1 fruit fly cellular context compared by ENCODE assay signal in genomic region chr3L:1349942-1350923, dm6.
TF ChIP-seq lines count a peak whose summit lies in the region.

No protein-coding gene starts in this region.

TF ChIP-seq in whole organism, embryonic, 481 proteins besides CTCF, POLR2A, EP300 and RAD21 (continued from another document and continues in another):
- TF ChIP-seq Optix (GFP tag; IDR thresholded peaks at IDR 0.05; lab: Robert Waterston, UW) (no peak), gce (GFP tag; IDR thresholded peaks at IDR 0.05; lab: Robert Waterston, UW) (no peak), Hey (tag; optimal IDR thresholded peaks at IDR 0.05; lab: Kevin White, UChicago) (no peak), Fer1 (GFP tag; optimal IDR thresholded peaks at IDR 0.05; lab: Kevin White, UChicago) (no peak), CG3838 (GFP tag; optimal IDR thresholded peaks at IDR 0.05; lab: Kevin White, UChicago) (no peak), Mes4 (GFP tag; optimal IDR thresholded peaks at IDR 0.05; lab: Kevin White, UChicago) (no peak), twi (tag; optimal IDR thresholded peaks at IDR 0.05; lab: Kevin White, UChicago) (no peak), CG11723 (GFP tag; optimal IDR thresholded peaks at IDR 0.05; lab: Kevin White, UChicago) (no peak), lab (GFP tag; optimal IDR thresholded peaks at IDR 0.05; lab: Kevin White, UChicago) (peak; percentile 44), CG32532 (GFP tag; IDR thresholded peaks at IDR 0.05; lab: Robert Waterston, UW) (peak; percentile 34), gro (GFP tag; optimal IDR thresholded peaks at IDR 0.05; lab: Kevin White, UChicago) (peak; percentile 34), bab2 (GFP tag; optimal IDR thresholded peaks at IDR 0.05; lab: Kevin White, UChicago) (peak; percentile 13), wor (GFP tag; IDR thresholded peaks at IDR 0.05; lab: Robert Waterston, UW) (no peak), lbe (GFP tag; optimal IDR thresholded peaks at IDR 0.05; lab: Kevin White, UChicago) (peak; percentile 47), pzg (GFP tag; optimal IDR thresholded peaks at IDR 0.05; lab: Kevin White, UChicago) (peak; percentile 85), exex (tag; optimal IDR thresholded peaks at IDR 0.05; lab: Kevin White, UChicago) (no peak), Doc2 (GFP tag; IDR thresholded peaks at IDR 0.05; lab: Robert Waterston, UW) (no peak), toy (GFP tag; IDR thresholded peaks at IDR 0.05; lab: Robert Waterston, UW) (no peak), fd3F (GFP tag; optimal IDR thresholded peaks at IDR 0.05; lab: Kevin White, UChicago) (no peak), CG16815 (GFP tag; optimal IDR thresholded peaks at IDR 0.05; lab: Kevin White, UChicago) (no peak), CG13296 (GFP tag; optimal IDR thresholded peaks at IDR 0.05; lab: Kevin White, UChicago) (peak; percentile 22), Rfx (GFP tag; IDR thresholded peaks at IDR 0.05; lab: Robert Waterston, UW) (0 out of 2 replicates have a peak, but pooled peaks have one; percentile 48), slp2 (GFP tag; optimal IDR thresholded peaks at IDR 0.05; lab: Kevin White, UChicago) (peak; percentile 7), CG10959 (GFP tag; IDR thresholded peaks at IDR 0.05; lab: Robert Waterston, UW) (no peak), Hr78 (GFP tag; optimal IDR thresholded peaks at IDR 0.05; lab: Kevin White, UChicago) (no peak), CG18619 (GFP tag; optimal IDR thresholded peaks at IDR 0.05; lab: Kevin White, UChicago) (no peak), CG30020 (tag; optimal IDR thresholded peaks at IDR 0.05; lab: Kevin White, UChicago) (peak; percentile 53), YL-1 (GFP tag; optimal IDR thresholded peaks at IDR 0.05; lab: Kevin White, UChicago) (no peak), CG13287 (GFP tag; IDR thresholded peaks at IDR 0.05; lab: Robert Waterston, UW; ENCODE audit: partially characterized antibody) (peak; percentile 98), insv (GFP tag; optimal IDR thresholded peaks at IDR 0.05; lab: Kevin White, UChicago) (peak in 1 of 2 experiments; percentile 94), MBD-R2 (GFP tag; IDR thresholded peaks at IDR 0.05; lab: Robert Waterston, UW) (peak; percentile 51), CG1603 (tag; optimal IDR thresholded peaks at IDR 0.05; lab: Kevin White, UChicago) (peak; percentile 74), crc (GFP tag; optimal IDR thresholded peaks at IDR 0.05; lab: Kevin White, UChicago) (peak; percentile 0), CG10147 (GFP tag; optimal IDR thresholded peaks at IDR 0.05; lab: Kevin White, UChicago) (no peak), CG3995 (GFP tag; optimal IDR thresholded peaks at IDR 0.05; lab: Kevin White, UChicago) (peak; percentile 81), bbx (GFP tag; IDR thresholded peaks at IDR 0.05; lab: Robert Waterston, UW; ENCODE audit: partially characterized antibody) (peak; percentile 97), Chrac-16 (GFP tag; optimal IDR thresholded peaks at IDR 0.05; lab: Kevin White, UChicago) (peak; percentile 15), CG3065 (GFP tag; optimal IDR thresholded peaks at IDR 0.05; lab: Kevin White, UChicago) (no peak), Aef1 (GFP tag; IDR thresholded peaks at IDR 0.05; lab: Robert Waterston, UW) (no peak), rib (GFP tag; IDR thresholded peaks at IDR 0.05; lab: Robert Waterston, UW) (no peak), sc (optimal IDR thresholded peaks at IDR 0.05; lab: Kevin White, UChicago) (no peak), sc (GFP tag; optimal IDR thresholded peaks at IDR 0.05; lab: Kevin White, UChicago) (no peak), gcm (GFP tag; optimal IDR thresholded peaks at IDR 0.05; lab: Kevin White, UChicago) (no peak), tna (GFP tag; IDR thresholded peaks at IDR 0.05; lab: Robert Waterston, UW; ENCODE audit: partially characterized antibody) (peak; percentile 94), hbn (GFP tag; IDR thresholded peaks at IDR 0.05; lab: Robert Waterston, UW; ENCODE audit: partially characterized antibody) (peak; percentile 96), Abd-B (GFP tag; optimal IDR thresholded peaks at IDR 0.05; lab: Kevin White, UChicago) (no peak), Xrp1 (GFP tag; IDR thresholded peaks at IDR 0.05; lab: Robert Waterston, UW) (no peak), pnt (GFP tag; optimal IDR thresholded peaks at IDR 0.05; lab: Kevin White, UChicago) (no peak), ash1 (GFP tag; optimal IDR thresholded peaks at IDR 0.05; lab: Kevin White, UChicago) (no peak), kay (GFP tag; optimal IDR thresholded peaks at IDR 0.05; lab: Kevin White, UChicago) (peak; percentile 25), Deaf1 (tag; optimal IDR thresholded peaks at IDR 0.05; lab: Kevin White, UChicago) (no peak), CG4730 (GFP tag; IDR thresholded peaks at IDR 0.05; lab: Robert Waterston, UW) (no peak), vfl (GFP tag; optimal IDR thresholded peaks at IDR 0.05; lab: Kevin White, UChicago) (no peak), CG6272 (GFP tag; IDR thresholded peaks at IDR 0.05; lab: Robert Waterston, UW) (peak; percentile 57), run (tag; optimal IDR thresholded peaks at IDR 0.05; lab: Kevin White, UChicago) (no peak), ttk (GFP tag; IDR thresholded peaks at IDR 0.05; lab: Robert Waterston, UW) (no peak), mirr (GFP tag; optimal IDR thresholded peaks at IDR 0.05; lab: Kevin White, UChicago) (no peak), CG8388 (GFP tag; optimal IDR thresholded peaks at IDR 0.05; lab: Kevin White, UChicago) (no peak), CG13775 (GFP tag; optimal IDR thresholded peaks at IDR 0.05; lab: Kevin White, UChicago) (peak; percentile 19), ac (GFP tag; optimal IDR thresholded peaks at IDR 0.05; lab: Kevin White, UChicago) (no peak), CG32767 (GFP tag; IDR thresholded peaks at IDR 0.05; lab: Robert Waterston, UW) (no peak), CG42726 (GFP tag; IDR thresholded peaks at IDR 0.05; lab: Robert Waterston, UW; ENCODE audit: partially characterized antibody) (peak; percentile 95), CG33557 (GFP tag; optimal IDR thresholded peaks at IDR 0.05; lab: Kevin White, UChicago) (peak; percentile 19), Dll (GFP tag; IDR thresholded peaks at IDR 0.05; lab: Robert Waterston, UW; ENCODE audit: partially characterized antibody) (peak; percentile 98), Neu2 (GFP tag; optimal IDR thresholded peaks at IDR 0.05; lab: Kevin White, UChicago; ENCODE audit: borderline replicate concordance) (no peak), lmd (GFP tag; IDR thresholded peaks at IDR 0.05; lab: Robert Waterston, UW) (no peak; the same call in 1 of the 2 replicates), CG4360 (GFP tag; IDR thresholded peaks at IDR 0.05; lab: Robert Waterston, UW) (peak; percentile 80), CG2875 (GFP tag; optimal IDR thresholded peaks at IDR 0.05; lab: Kevin White, UChicago) (no peak), Mad (GFP tag; optimal IDR thresholded peaks at IDR 0.05; lab: Kevin White, UChicago) (no peak), NFAT (GFP tag; IDR thresholded peaks at IDR 0.05; lab: Robert Waterston, UW) (no peak), CG9817 (tag; optimal IDR thresholded peaks at IDR 0.05; lab: Kevin White, UChicago) (peak; percentile 19), CG17186 (GFP tag; optimal IDR thresholded peaks at IDR 0.05; lab: Kevin White, UChicago) (peak; percentile 33), CG6254 (GFP tag; optimal IDR thresholded peaks at IDR 0.05; lab: Kevin White, UChicago) (no peak), pum (GFP tag; optimal IDR thresholded peaks at IDR 0.05; lab: Kevin White, UChicago) (peak; percentile 35), CG43689 (GFP tag; IDR thresholded peaks at IDR 0.05; lab: Robert Waterston, UW) (no peak), Nf-YA (GFP tag; IDR thresholded peaks at IDR 0.05; lab: Robert Waterston, UW) (no peak), Dip3 (GFP tag; optimal IDR thresholded peaks at IDR 0.05; lab: Kevin White, UChicago) (no peak), hb (GFP tag; IDR thresholded peaks at IDR 0.05; lab: Robert Waterston, UW; ENCODE audit: partially characterized antibody) (peak; percentile 98), CG6683 (GFP tag; optimal IDR thresholded peaks at IDR 0.05; lab: Kevin White, UChicago) (no peak), Stat92E (GFP tag; optimal IDR thresholded peaks at IDR 0.05; lab: Kevin White, UChicago) (no peak), Elba2 (GFP tag; optimal IDR thresholded peaks at IDR 0.05; lab: Kevin White, UChicago) (no peak), CG5180 (GFP tag; optimal IDR thresholded peaks at IDR 0.05; lab: Kevin White, UChicago) (no peak), jigr1 (GFP tag; IDR thresholded peaks at IDR 0.05; lab: Robert Waterston, UW) (no peak), dati (GFP tag; IDR thresholded peaks at IDR 0.05; lab: Robert Waterston, UW) (no peak), Nf-YB (GFP tag; optimal IDR thresholded peaks at IDR 0.05; lab: Kevin White, UChicago) (peak; percentile 11), CG34376 (GFP tag; optimal IDR thresholded peaks at IDR 0.05; lab: Kevin White, UChicago) (no peak), Awh (GFP tag; IDR thresholded peaks at IDR 0.05; lab: Robert Waterston, UW) (no peak), croc (GFP tag; conservative IDR thresholded peaks at IDR 0.05; lab: Robert Waterston, UW) (no peak), D (optimal IDR thresholded peaks at IDR 0.05; lab: Kevin White, UChicago) (no peak), D (GFP tag; optimal IDR thresholded peaks at IDR 0.05; lab: Kevin White, UChicago) (no peak), CkIIα-i1 (GFP tag; IDR thresholded peaks at IDR 0.05; lab: Robert Waterston, UW) (no peak), kah (GFP tag; optimal IDR thresholded peaks at IDR 0.05; lab: Kevin White, UChicago) (no peak), CG14965 (GFP tag; optimal IDR thresholded peaks at IDR 0.05; lab: Kevin White, UChicago; ENCODE audit: borderline replicate concordance) (no peak), CG33213 (GFP tag; optimal IDR thresholded peaks at IDR 0.05; lab: Kevin White, UChicago) (peak; percentile 21), CG4282 (GFP tag; optimal IDR thresholded peaks at IDR 0.05; lab: Kevin White, UChicago) (no peak), nerfin-1 (tag; optimal IDR thresholded peaks at IDR 0.05; lab: Kevin White, UChicago) (peak; percentile 15), CG30403 (GFP tag; optimal IDR thresholded peaks at IDR 0.05; lab: Kevin White, UChicago) (peak; percentile 52), Opbp (GFP tag; IDR thresholded peaks at IDR 0.05; lab: Robert Waterston, UW; ENCODE audit: partially characterized antibody) (peak; percentile 98), her (GFP tag; optimal IDR thresholded peaks at IDR 0.05; lab: Kevin White, UChicago) (peak; percentile 20), gt (GFP tag; IDR thresholded peaks at IDR 0.05; lab: Robert Waterston, UW) (no peak), CG10654 (GFP tag; optimal IDR thresholded peaks at IDR 0.05; lab: Kevin White, UChicago) (no peak), HLHmδ (GFP tag; optimal IDR thresholded peaks at IDR 0.05; lab: Kevin White, UChicago) (no peak), CG2120 (GFP tag; optimal IDR thresholded peaks at IDR 0.05; lab: Kevin White, UChicago) (peak; percentile 61), luna (GFP tag; optimal IDR thresholded peaks at IDR 0.05; lab: Kevin White, UChicago) (no peak), Pdp1 (GFP tag; optimal IDR thresholded peaks at IDR 0.05; lab: Kevin White, UChicago) (peak; percentile 11 to 25), ato (GFP tag; IDR thresholded peaks at IDR 0.05; lab: Robert Waterston, UW; ENCODE audit: partially characterized antibody) (peak; percentile 98), CG4707 (GFP tag; optimal IDR thresholded peaks at IDR 0.05; lab: Kevin White, UChicago) (no peak), cg (GFP tag; optimal IDR thresholded peaks at IDR 0.05; lab: Kevin White, UChicago) (peak; percentile 98), gsb-n (tag; optimal IDR thresholded peaks at IDR 0.05; lab: Kevin White, UChicago) (peak; percentile 12), Six4 (GFP tag; optimal IDR thresholded peaks at IDR 0.05; lab: Kevin White, UChicago) (no peak), CG12155 (GFP tag; optimal IDR thresholded peaks at IDR 0.05; lab: Kevin White, UChicago) (peak; percentile 22), dm (GFP tag; optimal IDR thresholded peaks at IDR 0.05; lab: Kevin White, UChicago) (no peak), CG2116 (GFP tag; optimal IDR thresholded peaks at IDR 0.05; lab: Kevin White, UChicago) (peak; percentile 75), CG3407 (GFP tag; optimal IDR thresholded peaks at IDR 0.05; lab: Kevin White, UChicago) (no peak), CG31365 (tag; optimal IDR thresholded peaks at IDR 0.05; lab: Kevin White, UChicago) (no peak), HHEX (GFP tag; optimal IDR thresholded peaks at IDR 0.05; lab: Kevin White, UChicago) (no peak), Ravus (GFP tag; IDR thresholded peaks at IDR 0.05; lab: Robert Waterston, UW) (no peak), CG12659 (GFP tag; optimal IDR thresholded peaks at IDR 0.05; lab: Kevin White, UChicago) (peak; percentile 60), Sry-β (GFP tag; optimal IDR thresholded peaks at IDR 0.05; lab: Kevin White, UChicago) (no peak), CG8924 (tag; optimal IDR thresholded peaks at IDR 0.05; lab: Kevin White, UChicago) (peak; percentile 42), CG2678 (tag; optimal IDR thresholded peaks at IDR 0.05; lab: Kevin White, UChicago) (peak; percentile 53), CG5953 (GFP tag; IDR thresholded peaks at IDR 0.05; lab: Robert Waterston, UW) (no peak), fru (optimal IDR thresholded peaks at IDR 0.05; lab: Kevin White, UChicago) (no peak), ken (GFP tag; IDR thresholded peaks at IDR 0.05; lab: Robert Waterston, UW) (no peak), CG9876 (GFP tag; optimal IDR thresholded peaks at IDR 0.05; lab: Kevin White, UChicago) (no peak), CG12299 (tag; optimal IDR thresholded peaks at IDR 0.05; lab: Kevin White, UChicago) (no peak), lola (GFP tag; optimal IDR thresholded peaks at IDR 0.05; lab: Kevin White, UChicago) (peak in 2 of 3 experiments; percentile 2 to 4), Dfd (GFP tag; optimal IDR thresholded peaks at IDR 0.05; lab: Kevin White, UChicago) (no peak), Taf1 (GFP tag; IDR thresholded peaks at IDR 0.05; lab: Robert Waterston, UW) (no peak), Tbp (GFP tag; optimal IDR thresholded peaks at IDR 0.05; lab: Kevin White, UChicago) (no peak), ap (GFP tag; IDR thresholded peaks at IDR 0.05; lab: Robert Waterston, UW) (no peak), CG14860 (GFP tag; IDR thresholded peaks at IDR 0.05; lab: Robert Waterston, UW; ENCODE audit: partially characterized antibody) (peak; percentile 98), chinmo (GFP tag; IDR thresholded peaks at IDR 0.05; lab: Robert Waterston, UW; ENCODE audit: partially characterized antibody) (peak; percentile 96), ci (GFP tag; IDR thresholded peaks at IDR 0.05; lab: Robert Waterston, UW) (no peak), CG9215 (GFP tag; IDR thresholded peaks at IDR 0.05; lab: Robert Waterston, UW) (peak; percentile 7; the same call in 1 of the 2 replicates), CG18011 (GFP tag; optimal IDR thresholded peaks at IDR 0.05; lab: Kevin White, UChicago) (no peak)
